Worm (Caenorhabditis elegans) whole organism, L4 larva: ENCODE results near the gene F42H10.2.

Experiments
- dpl-1 ChIP-seq: fragments of 150-350 bp; optimal IDR thresholded peaks from 2 replicates; lab custom pipeline; 2014; ENCODE audit warnings: missing biosample characterization, missing genetic modification reagents, missing genetic modification characterization
- lin-38 ChIP-seq: fragments of 200-800 bp; sonication (Bioruptor generic); IDR thresholded peaks from 2 replicates; pipeline ENCODE4 v1.3.6; 2022; ENCODE audit warnings: missing genetic modification reagents, missing genetic modification characterization, missing compliant biosample characterization

DNA sequence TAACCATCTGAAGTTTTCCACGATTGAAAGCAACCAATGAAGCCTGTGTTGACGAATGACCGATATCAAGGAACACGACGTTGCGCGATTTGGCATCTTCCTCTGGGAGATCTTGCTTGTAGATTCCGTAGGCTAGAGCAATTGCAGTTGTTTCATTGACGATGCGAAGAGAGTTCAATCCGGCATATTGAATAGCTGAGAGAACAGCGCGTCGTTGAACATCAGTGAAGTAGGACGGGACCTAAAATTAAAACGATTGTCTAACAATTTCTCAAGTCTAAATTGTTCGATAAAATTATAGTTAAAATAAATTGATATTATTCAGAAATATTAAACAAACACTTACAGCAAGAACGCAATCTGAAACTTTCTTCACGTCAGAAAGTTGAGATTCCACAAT, 44.4 kb upstream of the F42H10.2 start:
- no peak for TF ChIP-seq lin-38 (GFP tag; lab: Robert Waterston, UW)
- no peak for TF ChIP-seq dpl-1 (GFP tag; lab: Kevin White, UChicago)
